Fruit fly (Drosophila melanogaster): ENCODE measurements around the gene CG11550.

DNA sequence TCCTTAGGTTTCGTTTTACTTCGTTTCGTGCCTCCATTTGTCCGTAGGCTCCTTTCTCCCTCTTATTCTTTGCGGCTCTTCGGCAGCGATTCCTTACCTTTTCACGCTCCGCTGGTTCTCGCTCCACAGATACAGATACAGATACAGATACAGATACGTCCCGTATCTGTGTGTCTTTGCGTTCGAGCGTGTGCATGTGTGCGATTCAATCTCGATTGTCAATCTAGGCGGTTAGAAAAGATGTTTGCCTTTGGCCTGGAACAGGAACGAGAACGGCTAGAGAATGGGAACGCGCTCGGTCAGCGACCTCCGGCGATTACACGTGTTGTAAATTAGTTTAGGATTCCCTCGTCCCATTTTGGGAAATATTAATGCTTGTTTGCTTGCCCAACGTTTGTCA is 10.8 kb upstream of the CG11550 start:
- no peak for TF ChIP-seq bab1 (GFP tag; optimal IDR thresholded peaks at IDR 0.05)
- TF ChIP-seq CG7101 (tag; optimal IDR thresholded peaks at IDR 0.05), result no peak
- no peak for TF ChIP-seq Hr96 (GFP tag; optimal IDR thresholded peaks at IDR 0.05)
- no peak for TF ChIP-seq toe (GFP tag; optimal IDR thresholded peaks at IDR 0.05)
- TF ChIP-seq CG11617 (GFP tag; optimal IDR thresholded peaks at IDR 0.05), result no peak
